Worm (Caenorhabditis elegans) whole organism, L1 larva: Measurements from ENCODE around the gene phf-33.
A peak's percentile ranks its signal among the peaks of the same experiment; 100 is the strongest.

Experiments used
- C16A3.4 ChIP-seq: fragments of 150-350 bp; optimal IDR thresholded peaks from 2 replicates; lab custom pipeline; 2014; ENCODE audit warnings: missing biosample characterization, missing genetic modification characterization
- C34B4.2 ChIP-seq: sonication (generic microtip); optimal IDR thresholded peaks from 2 replicates; lab custom pipeline; 2017; ENCODE audit warnings: mild to moderate bottlenecking, missing genetic modification characterization, missing compliant biosample characterization
- Y116A8C.19 ChIP-seq: sonication (generic microtip); optimal IDR thresholded peaks from 2 replicates; lab custom pipeline; 2016; ENCODE audit warnings: missing compliant biosample characterization, missing genetic modification characterization, borderline replicate concordance
- alr-1 ChIP-seq: fragments of 200-800 bp; sonication (Bioruptor generic); optimal IDR thresholded peaks from 2 replicates; lab custom pipeline; 2018; ENCODE audit warnings: borderline replicate concordance, mild to moderate bottlenecking, missing genetic modification characterization, missing compliant biosample characterization
- aly-2 ChIP-seq: fragments of 150-350 bp; optimal IDR thresholded peaks from 2 replicates; lab custom pipeline; 2014; ENCODE audit warnings: missing biosample characterization, missing genetic modification characterization
- ceh-8 ChIP-seq: fragments of 200-800 bp; sonication (Bioruptor generic); optimal IDR thresholded peaks from 2 replicates; lab custom pipeline; 2018; ENCODE audit warnings: mild to moderate bottlenecking, missing genetic modification characterization, moderate library complexity, missing compliant biosample characterization
- ceh-82 ChIP-seq, 3 experiments: fragments of 150-350 bp in 1 of 3; sonication (generic microtip) in 2 of 3; optimal IDR thresholded peaks; 2 replicates each; lab custom pipeline; 2014 to 2017; ENCODE audit warnings: missing biosample characterization in 3 of 3, missing genetic modification characterization in 3 of 3
- ces-1 ChIP-seq: fragments of 150-350 bp; optimal IDR thresholded peaks from 2 replicates; lab custom pipeline; 2014; ENCODE audit warnings: missing biosample characterization, missing genetic modification reagents, missing genetic modification characterization
- efl-1 ChIP-seq, 4 experiments: fragments of 150-350 bp; optimal IDR thresholded peaks in 3 of 4; peaks in 1 of 4; 1 replicate in 1 of 4; 2 replicates in 3 of 4; lab custom pipeline; 2014; ENCODE audit warnings: missing biosample characterization in 2 of 4, missing genetic modification characterization in 2 of 4, missing genetic modification reagents in 2 of 4
- efl-3 ChIP-seq: fragments of 200-800 bp; sonication (Bioruptor generic); optimal IDR thresholded peaks from 2 replicates; lab custom pipeline; 2018; ENCODE audit warnings: mild to moderate bottlenecking, missing genetic modification characterization, missing compliant biosample characterization
- elt-3 ChIP-seq, 6 experiments: fragments of 150-350 bp in 1 of 6; sonication (generic microtip); optimal IDR thresholded peaks; 2 replicates each; lab custom pipeline; 2017 to 2018; ENCODE audit warnings: missing biosample characterization in 6 of 6, missing genetic modification characterization in 6 of 6, inconsistent platforms in 1 of 6
- ets-5 ChIP-seq: fragments of 200-800 bp; sonication (Bioruptor generic); IDR thresholded peaks from 2 replicates; pipeline ENCODE4 v1.3.6; 2022; ENCODE audit warnings: missing genetic modification characterization, missing compliant biosample characterization
- hlh-17 ChIP-seq: fragments of 200-800 bp; sonication (Bioruptor generic); optimal IDR thresholded peaks from 2 replicates; lab custom pipeline; 2018; ENCODE audit warnings: missing genetic modification characterization, mild to moderate bottlenecking, missing compliant biosample characterization, moderate library complexity, borderline replicate concordance
- lin-13 ChIP-seq: fragments of 150-350 bp; optimal IDR thresholded peaks from 2 replicates; lab custom pipeline; 2014; ENCODE audit warnings: missing biosample characterization, missing genetic modification reagents, missing genetic modification characterization
- lin-14 ChIP-seq: fragments of 200-800 bp; sonication (Bioruptor generic); optimal IDR thresholded peaks from 2 replicates; lab custom pipeline; 2018; ENCODE audit warnings: mild to moderate bottlenecking, missing genetic modification characterization, moderate library complexity, missing compliant biosample characterization
- lin-15B ChIP-seq: fragments of 150-350 bp; sonication (generic microtip); optimal IDR thresholded peaks from 3 replicates; lab custom pipeline; 2014; ENCODE audit warnings: missing biosample characterization, missing genetic modification characterization
- lin-39 ChIP-seq: fragments of 150-350 bp; optimal IDR thresholded peaks from 2 replicates; lab custom pipeline; 2014; ENCODE audit warnings: missing biosample characterization, missing genetic modification reagents, missing genetic modification characterization
- lir-3 ChIP-seq: sonication (generic microtip); optimal IDR thresholded peaks from 2 replicates; lab custom pipeline; 2016; ENCODE audit warnings: mild to moderate bottlenecking, missing genetic modification characterization, moderate library complexity, missing compliant biosample characterization; ENCODE audit not compliant: poor library complexity
- lsy-2 ChIP-seq, 2 experiments: fragments of 150-350 bp; optimal IDR thresholded peaks; 2 replicates each; lab custom pipeline; 2014; ENCODE audit warnings: missing biosample characterization in 2 of 2, missing genetic modification characterization in 2 of 2
- mep-1 ChIP-seq: fragments of 150-350 bp; optimal IDR thresholded peaks from 2 replicates; lab custom pipeline; 2014; ENCODE audit warnings: missing biosample characterization, missing genetic modification characterization
- nhr-19 ChIP-seq: fragments of 200-800 bp; sonication (Bioruptor generic); conservative IDR thresholded peaks from 2 replicates; pipeline ENCODE4 v1.3.6; 2022; ENCODE audit warnings: missing genetic modification characterization, missing compliant biosample characterization
- nhr-84 ChIP-seq: sonication (generic microtip); optimal IDR thresholded peaks from 2 replicates; lab custom pipeline; 2017; ENCODE audit warnings: missing biosample characterization, missing genetic modification characterization
- nhr-85 ChIP-seq: sonication (generic microtip); peaks from one replicate; lab custom pipeline; 2016; ENCODE audit warnings: missing genetic modification characterization, inconsistent platforms, missing compliant biosample characterization
- nhr-90 ChIP-seq: sonication (generic microtip); optimal IDR thresholded peaks from 2 replicates; lab custom pipeline; 2016; ENCODE audit warnings: mild to moderate bottlenecking, missing genetic modification characterization, missing compliant biosample characterization; ENCODE audit not compliant: poor library complexity
- pax-3 ChIP-seq: fragments of 200-800 bp; sonication (Bioruptor generic); optimal IDR thresholded peaks from 2 replicates; lab custom pipeline; 2018; ENCODE audit warnings: mild to moderate bottlenecking, missing genetic modification characterization, moderate library complexity, missing compliant biosample characterization
- rnt-1 ChIP-seq: sonication (generic microtip); optimal IDR thresholded peaks from 2 replicates; lab custom pipeline; 2016; ENCODE audit warnings: mild to moderate bottlenecking, missing genetic modification characterization, moderate library complexity, missing compliant biosample characterization
- sox-4 ChIP-seq: sonication (generic microtip); optimal IDR thresholded peaks from 2 replicates; lab custom pipeline; 2016; ENCODE audit warnings: missing genetic modification characterization, missing compliant biosample characterization
- sptf-1 ChIP-seq: fragments of 150-350 bp; optimal IDR thresholded peaks from 2 replicates; lab custom pipeline; 2014; ENCODE audit warnings: missing biosample characterization, missing genetic modification characterization
- swsn-7 ChIP-seq: sonication (generic microtip); optimal IDR thresholded peaks from 2 replicates; lab custom pipeline; 2016; ENCODE audit warnings: missing genetic modification characterization, missing compliant biosample characterization
- tbx-2 ChIP-seq: sonication (generic microtip); optimal IDR thresholded peaks from 2 replicates; lab custom pipeline; 2016; ENCODE audit warnings: missing genetic modification characterization, missing compliant biosample characterization
- unc-86 ChIP-seq: sonication (generic microtip); optimal IDR thresholded peaks from 2 replicates; lab custom pipeline; 2016; ENCODE audit warnings: missing genetic modification characterization, missing compliant biosample characterization
- vab-15 ChIP-seq: sonication (generic microtip); optimal IDR thresholded peaks from 2 replicates; lab custom pipeline; 2017; ENCODE audit warnings: missing genotype, mild to moderate bottlenecking, missing genetic modification characterization, missing compliant biosample characterization

The phf-33 gene

ce11 chrX:13245090-13245489 lies 33.7 kb downstream of the phf-33 start, which contains the start of gene hpl-1:
hpl-1 (plus strand) TSS chrX:13245390.
- TF ChIP-seq nhr-84 (tag; lab: Kevin White, UChicago) (no peak), lin-39 (tag; lab: Kevin White, UChicago) (no peak), swsn-7 (no peak), rnt-1 (tag; lab: Kevin White, UChicago) (no peak), tbx-2 (tag; lab: Kevin White, UChicago) (no peak), ceh-8 (GFP tag; lab: Kevin White, UChicago) (no peak), mep-1 (no peak), lin-14 (no peak), nhr-85 (no peak), pax-3 (tag; lab: Kevin White, UChicago) (no peak)

- TF ChIP-seq aly-2 (tag; lab: Kevin White, UChicago), result no peak
These were observed 36.5 kb downstream of the phf-33 start, which contains the start of gene K08H2.5 for ce11 chrX:13242231-13242630. K08H2.5 (minus strand) TSS chrX:13242331.

- TF ChIP-seq efl-1 (optimal IDR thresholded peaks at IDR 0.05; lab: Kevin White, UChicago), result no peak
- peak in 1 of 2 experiments; percentile 40 for TF ChIP-seq efl-1 (GFP tag; optimal IDR thresholded peaks at IDR 0.05 in 1 of 2; lab: Kevin White, UChicago)
- no peak for TF ChIP-seq ets-5 (GFP tag; lab: Robert Waterston, UW)
- TF ChIP-seq alr-1 (tag; lab: Kevin White, UChicago), result no peak
- TF ChIP-seq, all 84 proteins: peak for 1
These were observed 40.6 kb downstream of the phf-33 start, which contains the start of gene K08H2.4 for ce11 chrX:13238197-13238596. K08H2.4 (plus strand) TSS chrX:13238497.

- TF ChIP-seq sptf-1 (tag; lab: Kevin White, UChicago), result no peak
- TF ChIP-seq nhr-90 (tag; lab: Kevin White, UChicago), result no peak
- TF ChIP-seq vab-15, result no peak
- TF ChIP-seq lin-13 (GFP tag; lab: Kevin White, UChicago), result no peak
- TF ChIP-seq nhr-85, result no peak
- no peak for TF ChIP-seq lin-14
- TF ChIP-seq C16A3.4 (tag; lab: Kevin White, UChicago), result no peak
- TF ChIP-seq lir-3 (tag; lab: Kevin White, UChicago), result no peak
- TF ChIP-seq sox-4 (tag; lab: Kevin White, UChicago), result no peak
- TF ChIP-seq C34B4.2, result no peak
- TF ChIP-seq ceh-8 (GFP tag; lab: Kevin White, UChicago), result no peak
- TF ChIP-seq efl-3 (GFP tag; lab: Kevin White, UChicago), result no peak
- no peak for TF ChIP-seq alr-1 (tag; lab: Kevin White, UChicago)
- TF ChIP-seq unc-86 (tag; lab: Kevin White, UChicago), result no peak
- no peak for TF ChIP-seq aly-2 (tag; lab: Kevin White, UChicago)
- TF ChIP-seq elt-3 (tag; optimal IDR thresholded peaks at IDR 0.05; lab: Kevin White, UChicago), result no peak
- TF ChIP-seq lsy-2 (tag; optimal IDR thresholded peaks at IDR 0.05; lab: Kevin White, UChicago), result no peak
- TF ChIP-seq swsn-7, result no peak
These were observed 41.7 kb downstream of the phf-33 start, which contains the start of gene K08H2.3 for ce11 chrX:13237102-13237501. K08H2.3 (plus strand) TSS chrX:13237402.

- TF ChIP-seq alr-1 (tag; lab: Kevin White, UChicago) (no peak), unc-86 (tag; lab: Kevin White, UChicago) (no peak), lin-15B (tag; lab: Kevin White, UChicago) (no peak), Y116A8C.19 (tag; lab: Kevin White, UChicago) (no peak), nhr-19 (GFP tag; lab: Robert Waterston, UW) (no peak), C16A3.4 (tag; lab: Kevin White, UChicago) (no peak), ces-1 (GFP tag; lab: Kevin White, UChicago) (no peak), ceh-82 (tag; optimal IDR thresholded peaks at IDR 0.05; lab: Kevin White, UChicago) (no peak), hlh-17 (GFP tag; lab: Kevin White, UChicago) (no peak)
These were observed 43.9 kb downstream of the phf-33 start, which contains the start of gene K08H2.2 for ce11 chrX:13234879-13235278. K08H2.2 (minus strand) TSS chrX:13234979.
